Fruit fly (Drosophila melanogaster) S2 (cell line): Measurements from ENCODE around the gene CG8132.

Source experiments
- CG8478 ChIP-seq: fragments of >200 bp; optimal IDR thresholded peaks from 2 replicates; lab custom pipeline; 2018
- CTCF ChIP-seq, 2 experiments: fragments of >200 bp; optimal IDR thresholded peaks; 2 replicates each; lab custom pipeline; 2018

dm6 chr3R:9417577-9418334 is 16.5 kb downstream of the CG8132 start, which contains the start of gene ps:
- TF ChIP-seq CG8478, result no peak
- TF ChIP-seq CTCF (optimal IDR thresholded peaks at IDR 0.05; lab: Kevin White, UChicago), result no peak
